Worm (Caenorhabditis elegans) whole organism, young adult: ENCODE results near the gene rps-25.

Experiments used
- B0035.1 ChIP-seq: sonication (generic microtip); optimal IDR thresholded peaks from 2 replicates; lab custom pipeline; 2016; ENCODE audit warnings: missing genetic modification characterization, mild to moderate bottlenecking, missing compliant biosample characterization, missing genotype, missing genetic modification reagents
- C06A6.2 ChIP-seq: fragments of 200-800 bp; sonication (Bioruptor generic); conservative IDR thresholded peaks from 2 replicates; pipeline ENCODE4 v1.3.6; 2022; ENCODE audit warnings: missing genetic modification characterization, missing compliant biosample characterization
- F22D6.2 ChIP-seq: sonication (generic microtip); optimal IDR thresholded peaks from 2 replicates; lab custom pipeline; 2016; ENCODE audit warnings: mild to moderate bottlenecking, missing genetic modification characterization, missing compliant biosample characterization
- F23B12.7 ChIP-seq: sonication (generic microtip); optimal IDR thresholded peaks from 2 replicates; lab custom pipeline; 2017; ENCODE audit warnings: missing genetic modification characterization, mild to moderate bottlenecking, missing compliant biosample characterization, antibody characterized with exemption, moderate library complexity; ENCODE audit not compliant: insufficient read depth
- F33H1.4 ChIP-seq: fragments of 200-800 bp; sonication (Bioruptor generic); IDR thresholded peaks from 2 replicates; pipeline ENCODE4 v1.3.6; 2022; ENCODE audit warnings: missing genetic modification reagents, missing genetic modification characterization, missing compliant biosample characterization
- F39B2.1 ChIP-seq: fragments of 200-800 bp; sonication (Bioruptor generic); IDR thresholded peaks from 2 replicates; pipeline ENCODE4 v1.3.6; 2022; ENCODE audit warnings: missing genetic modification reagents, missing genetic modification characterization, missing compliant biosample characterization
- F57A8.1 ChIP-seq: fragments of 200-800 bp; sonication (Bioruptor generic); optimal IDR thresholded peaks from 2 replicates; lab custom pipeline; 2018; ENCODE audit warnings: mild to moderate bottlenecking, missing genetic modification characterization, moderate library complexity, missing compliant biosample characterization
- T07F8.4 ChIP-seq: sonication (generic microtip); optimal IDR thresholded peaks from 2 replicates; lab custom pipeline; 2016; ENCODE audit warnings: mild to moderate bottlenecking, missing genetic modification characterization, moderate library complexity, missing compliant biosample characterization
- Y53G8AR.9 ChIP-seq: fragments of 200-800 bp; sonication (Bioruptor generic); conservative IDR thresholded peaks from 2 replicates; pipeline ENCODE4 v1.3.6; 2022; ENCODE audit warnings: missing genetic modification reagents, missing genetic modification characterization, missing compliant biosample characterization
- ZK185.1 ChIP-seq: sonication (generic microtip); optimal IDR thresholded peaks from 2 replicates; lab custom pipeline; 2016; ENCODE audit warnings: mild to moderate bottlenecking, missing genetic modification characterization, missing compliant biosample characterization; ENCODE audit not compliant: poor library complexity, severe bottlenecking
- aptf-2 ChIP-seq: fragments of 200-800 bp; sonication (Bioruptor generic); conservative IDR thresholded peaks from 2 replicates; pipeline ENCODE4 v1.3.6; 2022; ENCODE audit warnings: missing genetic modification reagents, missing genetic modification characterization, missing compliant biosample characterization
- aptf-3 ChIP-seq: fragments of 200-800 bp; sonication (Bioruptor generic); IDR thresholded peaks from 2 replicates; pipeline ENCODE4 v1.3.6; 2022; ENCODE audit warnings: missing genetic modification characterization, missing compliant biosample characterization
- atf-7 ChIP-seq: sonication (generic microtip); optimal IDR thresholded peaks from 2 replicates; lab custom pipeline; 2017; ENCODE audit warnings: mild to moderate bottlenecking, missing genetic modification characterization, missing compliant biosample characterization
- athp-1 ChIP-seq: sonication (generic microtip); optimal IDR thresholded peaks from 2 replicates; lab custom pipeline; 2017; ENCODE audit warnings: mild to moderate bottlenecking, missing genetic modification characterization, missing compliant biosample characterization
- bed-1 ChIP-seq: fragments of 200-800 bp; sonication (Bioruptor generic); IDR thresholded peaks from 2 replicates; pipeline ENCODE4 v1.3.6; 2022; ENCODE audit warnings: missing genetic modification reagents, missing genetic modification characterization, missing compliant biosample characterization
- ccch-3 ChIP-seq: fragments of 200-800 bp; sonication (Bioruptor generic); optimal IDR thresholded peaks from 2 replicates; lab custom pipeline; 2018; ENCODE audit warnings: mild to moderate bottlenecking, missing genetic modification characterization, missing compliant biosample characterization
- cebp-1 ChIP-seq, 2 experiments: fragments of 200-800 bp in 1 of 2; sonication (Bioruptor generic) in 1 of 2; sonication (generic microtip) in 1 of 2; IDR thresholded peaks in 1 of 2; optimal IDR thresholded peaks in 1 of 2; 2 replicates each; pipeline versions ENCODE4 v1.3.6 to Lab custom; 2017 to 2022; ENCODE audit warnings: missing compliant biosample characterization in 2 of 2, missing genetic modification characterization in 2 of 2, mild to moderate bottlenecking in 1 of 2, missing genetic modification reagents in 1 of 2, moderate library complexity in 1 of 2
- ceh-58 ChIP-seq: fragments of 200-800 bp; sonication (Bioruptor generic); IDR thresholded peaks from 2 replicates; pipeline ENCODE4 v1.3.6; 2022; ENCODE audit warnings: missing genetic modification characterization, missing compliant biosample characterization
- chd-7 ChIP-seq: sonication (generic microtip); optimal IDR thresholded peaks from 2 replicates; lab custom pipeline; 2016; ENCODE audit warnings: mild to moderate bottlenecking, missing genetic modification characterization, moderate library complexity, missing compliant biosample characterization
- dox-1 ChIP-seq: fragments of 200-800 bp; sonication (Bioruptor generic); IDR thresholded peaks from 2 replicates; pipeline ENCODE4 v1.3.6; 2022; ENCODE audit warnings: missing genetic modification reagents, missing genetic modification characterization, missing compliant biosample characterization
- dpff-1 ChIP-seq: sonication (generic microtip); optimal IDR thresholded peaks from 2 replicates; lab custom pipeline; 2017; ENCODE audit warnings: mild to moderate bottlenecking, missing genetic modification characterization, missing compliant biosample characterization
- efl-1 ChIP-seq: fragments of 150-350 bp; optimal IDR thresholded peaks from 2 replicates; lab custom pipeline; 2014; ENCODE audit warnings: missing biosample characterization, missing genetic modification reagents, missing genetic modification characterization
- ekl-4 ChIP-seq: fragments of 200-800 bp; sonication (Bioruptor generic); IDR thresholded peaks from 2 replicates; pipeline ENCODE4 v1.3.6; 2022; ENCODE audit warnings: missing genetic modification reagents, missing genetic modification characterization, missing compliant biosample characterization
- hlh-26 ChIP-seq: fragments of 200-800 bp; sonication (Bioruptor generic); conservative IDR thresholded peaks from 2 replicates; pipeline ENCODE4 v1.3.6; 2022; ENCODE audit warnings: missing genetic modification reagents, missing genetic modification characterization, missing compliant biosample characterization
- hmg-1.2 ChIP-seq: fragments of 200-800 bp; sonication (Bioruptor generic); IDR thresholded peaks from 2 replicates; pipeline ENCODE4 v1.3.6; 2022; ENCODE audit warnings: missing genetic modification reagents, missing genetic modification characterization, missing compliant biosample characterization
- hmg-20 ChIP-seq: fragments of 200-800 bp; sonication (Bioruptor generic); IDR thresholded peaks from 2 replicates; pipeline ENCODE4 v1.3.6; 2022; ENCODE audit warnings: missing genetic modification reagents, missing genetic modification characterization, missing compliant biosample characterization
- let-526 ChIP-seq: fragments of 200-800 bp; sonication (Bioruptor generic); IDR thresholded peaks from 2 replicates; pipeline ENCODE4 v1.3.6; 2022; ENCODE audit warnings: missing genetic modification reagents, missing genetic modification characterization, missing compliant biosample characterization
- lin-35 ChIP-seq, 3 experiments: fragments of 150-350 bp in 2 of 3; sonication (generic microtip) in 1 of 3; optimal IDR thresholded peaks; 2 replicates each; lab custom pipeline; 2014 to 2018; ENCODE audit warnings: missing biosample characterization in 3 of 3, missing genetic modification characterization in 3 of 3, missing genetic modification reagents in 3 of 3
- lsl-1 ChIP-seq: fragments of 200-800 bp; sonication (Bioruptor generic); optimal IDR thresholded peaks from 2 replicates; lab custom pipeline; 2018; ENCODE audit warnings: mild to moderate bottlenecking, missing genetic modification characterization, moderate library complexity, missing compliant biosample characterization
- madf-3 ChIP-seq: fragments of 200-800 bp; sonication (Bioruptor generic); IDR thresholded peaks from 2 replicates; pipeline ENCODE4 v1.3.6; 2022; ENCODE audit warnings: missing genetic modification reagents, missing genetic modification characterization, missing compliant biosample characterization
- madf-6 ChIP-seq: fragments of 200-800 bp; sonication (Bioruptor generic); IDR thresholded peaks from 2 replicates; pipeline ENCODE4 v1.3.6; 2022; ENCODE audit warnings: missing genetic modification reagents, missing genetic modification characterization, missing compliant biosample characterization
- mes-4 ChIP-seq: sonication (generic microtip); optimal IDR thresholded peaks from 2 replicates; lab custom pipeline; 2016; ENCODE audit warnings: missing genotype, missing genetic modification characterization, missing compliant biosample characterization
- nhr-179 ChIP-seq: sonication (generic microtip); optimal IDR thresholded peaks from 2 replicates; lab custom pipeline; 2016; ENCODE audit warnings: mild to moderate bottlenecking, missing genetic modification characterization, missing compliant biosample characterization
- pbrm-1 ChIP-seq: fragments of 200-800 bp; sonication (Bioruptor generic); IDR thresholded peaks from 2 replicates; pipeline ENCODE4 v1.3.6; 2022; ENCODE audit warnings: missing genetic modification reagents, missing genetic modification characterization, missing compliant biosample characterization
- pha-4 ChIP-seq: fragments of 150-350 bp; sonication (generic microtip); optimal IDR thresholded peaks from 2 replicates; lab custom pipeline; 2014; ENCODE audit warnings: missing biosample characterization, missing genetic modification reagents, missing genetic modification characterization
- repo-1 ChIP-seq: sonication (generic microtip); optimal IDR thresholded peaks from 2 replicates; lab custom pipeline; 2017; ENCODE audit warnings: mild to moderate bottlenecking, missing genetic modification characterization, missing compliant biosample characterization
- sea-2 ChIP-seq: fragments of 200-800 bp; sonication (Bioruptor generic); IDR thresholded peaks from 2 replicates; pipeline ENCODE4 v1.3.6; 2022; ENCODE audit warnings: missing genetic modification characterization, missing compliant biosample characterization
- snpc-4 ChIP-seq, 5 experiments: fragments of 150-350 bp in 1 of 5; sonication (generic microtip) in 4 of 5; optimal IDR thresholded peaks; 2 replicates each; lab custom pipeline; 2014 to 2018; ENCODE audit warnings: missing genetic modification characterization in 5 of 5, missing biosample characterization in 3 of 5, antibody characterized with exemption in 2 of 5, mild to moderate bottlenecking in 2 of 5, missing compliant biosample characterization in 2 of 5, missing genotype in 2 of 5, moderate library complexity in 2 of 5, missing genetic modification reagents in 1 of 5
- somi-1 ChIP-seq: fragments of 200-800 bp; sonication (Bioruptor generic); optimal IDR thresholded peaks from 2 replicates; lab custom pipeline; 2018; ENCODE audit warnings: mild to moderate bottlenecking, missing genetic modification characterization, missing compliant biosample characterization
- sptf-2 ChIP-seq: fragments of 200-800 bp; sonication (Bioruptor generic); optimal IDR thresholded peaks from 2 replicates; lab custom pipeline; 2018; ENCODE audit warnings: mild to moderate bottlenecking, missing genetic modification characterization, missing compliant biosample characterization
- tbx-9 ChIP-seq: sonication (generic microtip); optimal IDR thresholded peaks from 2 replicates; lab custom pipeline; 2016; ENCODE audit warnings: borderline replicate concordance, missing genetic modification characterization, inconsistent platforms, missing compliant biosample characterization
- unc-62 ChIP-seq: fragments of 150-350 bp; optimal IDR thresholded peaks from 2 replicates; lab custom pipeline; 2014; ENCODE audit warnings: missing biosample characterization, missing genetic modification reagents, missing genetic modification characterization
- xnd-1 ChIP-seq: sonication (generic microtip); optimal IDR thresholded peaks from 2 replicates; lab custom pipeline; 2016; ENCODE audit warnings: missing genotype, missing genetic modification reagents, missing genetic modification characterization, missing compliant biosample characterization
- zfh-2 ChIP-seq: fragments of 200-800 bp; sonication (Bioruptor generic); conservative IDR thresholded peaks from 2 replicates; pipeline ENCODE4 v1.3.6; 2022; ENCODE audit warnings: missing genetic modification reagents, missing genetic modification characterization, missing compliant biosample characterization
- zim-3 ChIP-seq: sonication (generic microtip); optimal IDR thresholded peaks from 2 replicates; lab custom pipeline; 2017; ENCODE audit warnings: mild to moderate bottlenecking, missing genetic modification characterization, moderate library complexity, missing compliant biosample characterization

rps-25 gene

ce11 chrIV:5946602-5947444 lies 582 bp downstream of the rps-25 start, which contains the start of gene inx-7 (continued):
- TF ChIP-seq lsl-1 (peak; percentile 44), chd-7 (tag; lab: Kevin White, UChicago) (peak; percentile 7), F39B2.1 (GFP tag; lab: Robert Waterston, UW) (0 out of 2 replicates have a peak, but pooled peaks have one; percentile 19), Y53G8AR.9 (GFP tag; lab: Robert Waterston, UW) (peak; percentile 90), dpff-1 (tag; lab: Kevin White, UChicago) (no peak), nhr-179 (tag; lab: Kevin White, UChicago) (no peak), somi-1 (no peak), cebp-1 (GFP tag; IDR thresholded peaks at IDR 0.05; lab: Robert Waterston, UW) (no peak), cebp-1 (tag; optimal IDR thresholded peaks at IDR 0.05; lab: Kevin White, UChicago) (peak; percentile 20), B0035.1 (tag; lab: Kevin White, UChicago) (no peak), hlh-26 (GFP tag; lab: Robert Waterston, UW) (no peak), efl-1 (GFP tag; lab: Kevin White, UChicago) (peak; percentile 27), C06A6.2 (GFP tag; lab: Robert Waterston, UW) (no peak), atf-7 (tag; lab: Kevin White, UChicago) (no peak), ccch-3 (GFP tag; lab: Kevin White, UChicago) (no peak), snpc-4 (GFP tag; optimal IDR thresholded peaks at IDR 0.05; lab: Kevin White, UChicago) (peak; percentile 79), snpc-4 (tag; optimal IDR thresholded peaks at IDR 0.05; lab: Kevin White, UChicago) (peak in 3 of 4 experiments; percentile 6 to 91 (median 61)), F22D6.2 (tag; lab: Kevin White, UChicago) (no peak), repo-1 (tag; lab: Kevin White, UChicago) (no peak), hmg-20 (GFP tag; lab: Robert Waterston, UW) (0 out of 2 replicates have a peak, but pooled peaks have one; percentile 19), madf-3 (GFP tag; lab: Robert Waterston, UW) (peak; percentile 75; the same call in 1 of the 2 replicates), F23B12.7 (tag; lab: Kevin White, UChicago) (no peak), zim-3 (tag; lab: Kevin White, UChicago) (no peak), T07F8.4 (tag; lab: Kevin White, UChicago) (no peak), madf-6 (GFP tag; lab: Robert Waterston, UW) (peak; percentile 82), unc-62 (GFP tag; lab: Kevin White, UChicago) (no peak), aptf-3 (GFP tag; lab: Robert Waterston, UW) (0 out of 2 replicates have a peak, but pooled peaks have one; percentile 73), athp-1 (tag; lab: Kevin White, UChicago) (peak; percentile 62), lin-35 (GFP tag; optimal IDR thresholded peaks at IDR 0.05; lab: Kevin White, UChicago) (peak in 1 of 3 experiments; percentile 45), ceh-58 (GFP tag; lab: Robert Waterston, UW) (no peak), dox-1 (GFP tag; lab: Robert Waterston, UW) (peak; percentile 64), bed-1 (GFP tag; lab: Robert Waterston, UW) (no peak), sptf-2 (GFP tag; lab: Kevin White, UChicago) (peak; percentile 57), tbx-9 (tag; lab: Kevin White, UChicago) (no peak), hmg-1.2 (GFP tag; lab: Robert Waterston, UW) (peak; percentile 62), ekl-4 (GFP tag; lab: Robert Waterston, UW) (peak; percentile 85), F33H1.4 (GFP tag; lab: Robert Waterston, UW) (peak; percentile 55), ZK185.1 (no peak), mes-4 (tag; lab: Kevin White, UChicago) (no peak), F57A8.1 (GFP tag; lab: Kevin White, UChicago) (no peak), pha-4 (tag; lab: Kevin White, UChicago) (no peak), aptf-2 (GFP tag; lab: Robert Waterston, UW) (no peak), xnd-1 (tag; lab: Kevin White, UChicago) (peak; percentile 44), let-526 (GFP tag; lab: Robert Waterston, UW) (no peak), pbrm-1 (GFP tag; lab: Robert Waterston, UW) (0 out of 2 replicates have a peak, but pooled peaks have one; percentile 45), sea-2 (GFP tag; lab: Robert Waterston, UW) (no peak), zfh-2 (GFP tag; lab: Robert Waterston, UW) (no peak; the same call in 1 of the 2 replicates)
